Worm (Caenorhabditis elegans): ENCODE data around the gene T08G5.15.

Gene T08G5.15

DNA sequence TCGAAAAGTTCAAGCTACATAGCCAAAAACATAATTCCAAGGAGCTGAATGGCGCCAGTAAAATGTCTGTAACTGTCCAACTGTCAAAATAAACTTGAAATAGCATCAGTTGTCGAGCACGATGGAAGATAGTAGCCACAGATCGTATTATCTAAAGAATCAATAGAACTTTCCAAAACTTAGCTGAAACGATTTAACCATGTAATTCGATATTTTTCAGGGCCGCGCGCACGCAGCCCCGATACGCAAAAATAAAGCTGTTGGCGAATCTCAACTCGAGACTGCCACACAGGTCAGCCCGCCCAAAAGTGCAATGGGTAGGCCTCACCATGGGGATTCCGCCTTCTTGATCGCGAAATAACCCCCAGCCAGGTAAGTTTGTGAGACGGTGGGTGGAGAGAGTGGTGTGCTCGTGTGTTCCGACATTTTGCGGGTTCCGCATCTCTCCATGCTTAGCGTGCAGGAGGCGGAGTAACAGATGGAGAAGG, 5.3 kb upstream of the T08G5.15 start:
- TF ChIP-seq B0035.1 (tag; optimal IDR thresholded peaks at IDR 0.05) = peak; percentile 38
- no peak for TF ChIP-seq die-1 (tag; optimal IDR thresholded peaks at IDR 0.05)
- peak; percentile 22 for TF ChIP-seq snpc-1.3 (tag; optimal IDR thresholded peaks at IDR 0.05; ENCODE audit: insufficient read depth)
- TF ChIP-seq ets-4 (GFP tag; optimal IDR thresholded peaks at IDR 0.05) = peak; percentile 43
- TF ChIP-seq efl-1 (GFP tag; optimal IDR thresholded peaks at IDR 0.05) = peak; percentile 15
- peak; percentile 84 for TF ChIP-seq ceh-100 (GFP tag; IDR thresholded peaks at IDR 0.05)
- TF ChIP-seq Y95B8A.8 (GFP tag; IDR thresholded peaks at IDR 0.05) = 0 out of 2 replicates have a peak, but pooled peaks have one; percentile 26
- TF ChIP-seq mel-28 (tag; optimal IDR thresholded peaks at IDR 0.05; ENCODE audit: borderline replicate concordance) = no peak
- TF ChIP-seq F33H1.4 (GFP tag; IDR thresholded peaks at IDR 0.05) = peak; percentile 66
- no peak for TF ChIP-seq sea-2 (GFP tag; IDR thresholded peaks at IDR 0.05)
- TF ChIP-seq ceh-27 (GFP tag; optimal IDR thresholded peaks at IDR 0.05) = peak; percentile 28
- no peak for TF ChIP-seq ccch-3 (GFP tag; optimal IDR thresholded peaks at IDR 0.05)
- peak; percentile 52 for TF ChIP-seq ztf-18 (tag; optimal IDR thresholded peaks at IDR 0.05)
- TF ChIP-seq K12H6.12 (tag; optimal IDR thresholded peaks at IDR 0.05) = no peak
- TF ChIP-seq dpff-1 (tag; optimal IDR thresholded peaks at IDR 0.05) = peak; percentile 75
- TF ChIP-seq F37B4.10 (GFP tag; IDR thresholded peaks at IDR 0.05) = no peak
- TF ChIP-seq F10E7.11 (tag; optimal IDR thresholded peaks at IDR 0.05) = no peak
- peak; percentile 57; the same call in 1 of the 2 replicates for TF ChIP-seq ztf-28 (GFP tag; IDR thresholded peaks at IDR 0.05)
- peak; percentile 19 for TF ChIP-seq tlf-1 (GFP tag; optimal IDR thresholded peaks at IDR 0.05)
- peak in 1 of 2 experiments; percentile 15 for TF ChIP-seq let-607 (tag; optimal IDR thresholded peaks at IDR 0.05)
- TF ChIP-seq sdz-38 (tag; optimal IDR thresholded peaks at IDR 0.05) = no peak
- no peak for TF ChIP-seq madf-3 (GFP tag; IDR thresholded peaks at IDR 0.05)
- TF ChIP-seq B0261.1 (tag; optimal IDR thresholded peaks at IDR 0.05) = peak; percentile 20
- 0 out of 2 replicates have a peak, but pooled peaks have one; percentile 20 for TF ChIP-seq C06A6.2 (GFP tag; conservative IDR thresholded peaks at IDR 0.05)
- no peak for TF ChIP-seq ceh-79 (tag; optimal IDR thresholded peaks at IDR 0.05)
- peak; percentile 84 for TF ChIP-seq hrde-1 (tag; optimal IDR thresholded peaks at IDR 0.05; ENCODE audit: borderline replicate concordance)
- TF ChIP-seq ZK185.1 (tag; optimal IDR thresholded peaks at IDR 0.05; ENCODE audit: poor library complexity, severe bottlenecking) = no peak
- peak; percentile 34 for TF ChIP-seq nhr-80 (tag; optimal IDR thresholded peaks at IDR 0.05)
- peak; percentile 86 for TF ChIP-seq Y53G8AR.9 (GFP tag; conservative IDR thresholded peaks at IDR 0.05)
- TF ChIP-seq repo-1 (tag; optimal IDR thresholded peaks at IDR 0.05) = peak; percentile 91
- TF ChIP-seq F52B5.7 (tag; optimal IDR thresholded peaks at IDR 0.05) = peak; percentile 76
- TF ChIP-seq lin-26 (GFP tag; IDR thresholded peaks at IDR 0.05) = peak; percentile 80
- no peak for TF ChIP-seq F57C9.4 (tag; optimal IDR thresholded peaks at IDR 0.05)
- peak; percentile 74 for TF ChIP-seq hsf-1 (GFP tag; IDR thresholded peaks at IDR 0.05)
- 0 out of 2 replicates have a peak, but pooled peaks have one; percentile 45 for TF ChIP-seq egl-18 (GFP tag; IDR thresholded peaks at IDR 0.05)
- TF ChIP-seq zim-3 (tag; optimal IDR thresholded peaks at IDR 0.05) = no peak
- TF ChIP-seq nfya-1 (tag; optimal IDR thresholded peaks at IDR 0.05; ENCODE audit: borderline replicate concordance, insufficient read depth) = no peak
- TF ChIP-seq ztf-25 (GFP tag; IDR thresholded peaks at IDR 0.05) = no peak
- peak in 1 of 3 experiments; percentile 50 for TF ChIP-seq lin-35 (GFP tag; optimal IDR thresholded peaks at IDR 0.05)
- TF ChIP-seq F23B12.7 (tag; optimal IDR thresholded peaks at IDR 0.05; ENCODE audit: insufficient read depth) = peak; percentile 16
- 0 out of 2 replicates have a peak, but pooled peaks have one; percentile 78 for TF ChIP-seq Y56A3A.18 (GFP tag; IDR thresholded peaks at IDR 0.05)
- peak; percentile 92 for TF ChIP-seq ekl-4 (GFP tag; IDR thresholded peaks at IDR 0.05)
- TF ChIP-seq lsy-27 (tag; optimal IDR thresholded peaks at IDR 0.05; ENCODE audit: borderline replicate concordance, insufficient read depth) = no peak
- TF ChIP-seq ama-1 (optimal IDR thresholded peaks at IDR 0.05) = peak; percentile 84
- TF ChIP-seq ama-1 (GFP tag; optimal IDR thresholded peaks at IDR 0.05) = no peak
- TF ChIP-seq nhr-27 (tag; optimal IDR thresholded peaks at IDR 0.05) = no peak
- TF ChIP-seq lin-40 (tag; optimal IDR thresholded peaks at IDR 0.05) = no peak
